Fruit fly (Drosophila melanogaster) whole organism, embryonic: ENCODE data around the gene CG33483.

Experiments
- ATbp ChIP-seq: fragments of 200-800 bp; sonication (Bioruptor generic); optimal IDR thresholded peaks from 2 replicates; lab custom pipeline; 2017; ENCODE audit warnings: missing biosample characterization, mild to moderate bottlenecking, missing genetic modification characterization, missing genetic modification reagents
- Atf-2 ChIP-seq: fragments of 200-800 bp; sonication (Bioruptor generic); optimal IDR thresholded peaks from 2 replicates; lab custom pipeline; 2016; ENCODE audit warnings: missing biosample characterization, missing genetic modification characterization
- Bgb ChIP-seq: fragments of 200-800 bp; sonication (Bioruptor generic); IDR thresholded peaks from 2 replicates; pipeline ENCODE4 v1.3.6; 2022; ENCODE audit warnings: missing biosample characterization, missing genetic modification characterization; ENCODE audit not compliant: partially characterized antibody
- CG10274 ChIP-seq: fragments of 200-800 bp; sonication (Bioruptor generic); optimal IDR thresholded peaks from 3 replicates; lab custom pipeline; 2017; ENCODE audit warnings: missing biosample characterization, mild to moderate bottlenecking, missing genetic modification characterization
- CG10462 ChIP-seq: fragments of 200-800 bp; sonication (Bioruptor generic); optimal IDR thresholded peaks from 2 replicates; lab custom pipeline; 2016; ENCODE audit warnings: missing biosample characterization, missing genetic modification characterization
- CG11560 ChIP-seq: fragments of 200-800 bp; sonication (Bioruptor generic); IDR thresholded peaks from 3 replicates; pipeline ENCODE4 v1.3.6; 2022; ENCODE audit warnings: missing biosample characterization, missing genetic modification characterization
- CG11695 ChIP-seq: fragments of 200-800 bp; sonication (Bioruptor generic); IDR thresholded peaks from 3 replicates; pipeline ENCODE4 v1.3.6; 2022; ENCODE audit warnings: missing biosample characterization, missing genetic modification characterization
- CG12299 ChIP-seq: fragments of 200-800 bp; sonication (Bioruptor generic); optimal IDR thresholded peaks from 2 replicates; lab custom pipeline; 2018; ENCODE audit warnings: missing biosample characterization, mild to moderate bottlenecking, missing genetic modification characterization
- CG14441 ChIP-seq: fragments of 200-800 bp; sonication (Bioruptor generic); IDR thresholded peaks from 2 replicates; pipeline ENCODE4 v1.3.6; 2022; ENCODE audit warnings: missing biosample characterization, missing genetic modification characterization
- CG15269 ChIP-seq: fragments of 200-800 bp; sonication (Bioruptor generic); optimal IDR thresholded peaks from 2 replicates; lab custom pipeline; 2018; ENCODE audit warnings: missing biosample characterization, mild to moderate bottlenecking, missing genetic modification characterization, moderate library complexity
- CG15479 ChIP-seq: fragments of 200-800 bp; sonication (Bioruptor generic); optimal IDR thresholded peaks from 3 replicates; lab custom pipeline; 2019; ENCODE audit warnings: missing biosample characterization, mild to moderate bottlenecking, missing genetic modification characterization, moderate library complexity
- CG16779 ChIP-seq: fragments of 200-800 bp; sonication (Bioruptor generic); IDR thresholded peaks from 2 replicates; pipeline ENCODE4 v1.3.6; 2022; ENCODE audit warnings: missing biosample characterization, missing genetic modification characterization
- CG17385 ChIP-seq: fragments of 200-800 bp; sonication (Bioruptor generic); optimal IDR thresholded peaks from 3 replicates; lab custom pipeline; 2018; ENCODE audit warnings: missing biosample characterization, mild to moderate bottlenecking, missing genetic modification characterization
- CG18262 ChIP-seq: fragments of 200-800 bp; optimal IDR thresholded peaks from 3 replicates; lab custom pipeline; 2019; ENCODE audit warnings: missing biosample characterization, mild to moderate bottlenecking, missing genetic modification characterization, moderate library complexity
- CG18764 ChIP-seq: fragments of 200-800 bp; sonication (Bioruptor generic); optimal IDR thresholded peaks from 3 replicates; lab custom pipeline; 2016; ENCODE audit warnings: missing biosample characterization, missing genetic modification characterization
- CG2712 ChIP-seq: fragments of 200-800 bp; optimal IDR thresholded peaks from 3 replicates; lab custom pipeline; 2019; ENCODE audit warnings: missing biosample characterization, mild to moderate bottlenecking, missing genetic modification characterization, moderate library complexity
- CG4282 ChIP-seq: fragments of 200-800 bp; sonication (Bioruptor generic); optimal IDR thresholded peaks from 2 replicates; lab custom pipeline; 2016; ENCODE audit warnings: missing biosample characterization, missing genetic modification characterization
- CG4328 ChIP-seq: fragments of 200-800 bp; sonication (Bioruptor generic); optimal IDR thresholded peaks from 3 replicates; lab custom pipeline; 2017; ENCODE audit warnings: missing biosample characterization, missing genetic modification reagents, missing genetic modification characterization
- CG5953 ChIP-seq: fragments of 200-800 bp; sonication (Bioruptor generic); IDR thresholded peaks from 2 replicates; pipeline ENCODE4 v1.3.6; 2022; ENCODE audit warnings: missing biosample characterization, missing genetic modification characterization
- CG7786 ChIP-seq: fragments of 200-800 bp; sonication (Bioruptor generic); optimal IDR thresholded peaks from 2 replicates; lab custom pipeline; 2016; ENCODE audit warnings: missing biosample characterization, missing genetic modification characterization
- CG8924 ChIP-seq: fragments of 200-800 bp; optimal IDR thresholded peaks from 3 replicates; lab custom pipeline; 2019; ENCODE audit warnings: missing biosample characterization, mild to moderate bottlenecking, missing genetic modification characterization, moderate library complexity
- CG9797 ChIP-seq: fragments of 200-800 bp; sonication (Bioruptor generic); optimal IDR thresholded peaks from 3 replicates; lab custom pipeline; 2018; ENCODE audit warnings: missing biosample characterization, mild to moderate bottlenecking, missing genetic modification characterization
- E2f1 ChIP-seq: fragments of 200-800 bp; sonication (Bioruptor generic); IDR thresholded peaks from 2 replicates; pipeline ENCODE4 v1.3.6; 2022; ENCODE audit warnings: missing biosample characterization, missing genetic modification characterization
- Ets97D ChIP-seq: fragments of 200-800 bp; sonication (Bioruptor generic); optimal IDR thresholded peaks from 3 replicates; lab custom pipeline; 2016; ENCODE audit warnings: missing biosample characterization, missing genetic modification characterization
- H2.0 ChIP-seq: fragments of 200-800 bp; sonication (Bioruptor generic); IDR thresholded peaks from 2 replicates; pipeline ENCODE4 v1.3.6; 2022; ENCODE audit warnings: missing biosample characterization, missing genetic modification characterization
- HmgZ ChIP-seq: fragments of 200-800 bp; sonication (Bioruptor generic); optimal IDR thresholded peaks from 2 replicates; lab custom pipeline; 2018; ENCODE audit warnings: missing biosample characterization, mild to moderate bottlenecking, missing genetic modification characterization
- Jarid2 ChIP-seq: fragments of 200-800 bp; sonication (Bioruptor generic); optimal IDR thresholded peaks from 3 replicates; lab custom pipeline; 2017; ENCODE audit warnings: mild to moderate bottlenecking, missing biosample characterization, missing genetic modification reagents, missing genetic modification characterization
- Ptx1 ChIP-seq: fragments of 200-800 bp; sonication (Bioruptor generic); IDR thresholded peaks from 2 replicates; pipeline ENCODE4 v1.3.6; 2022; ENCODE audit warnings: missing biosample characterization, missing genetic modification characterization
- ase ChIP-seq: fragments of 200-800 bp; sonication (Bioruptor generic); IDR thresholded peaks from 3 replicates; pipeline ENCODE4 v1.3.6; 2022; ENCODE audit warnings: missing biosample characterization, missing genetic modification characterization
- bab2 ChIP-seq: fragments of 200-800 bp; sonication (Bioruptor generic); optimal IDR thresholded peaks from 2 replicates; lab custom pipeline; 2016; ENCODE audit warnings: missing biosample characterization, missing genetic modification characterization
- bigmax ChIP-seq: fragments of 200-800 bp; sonication (Bioruptor generic); optimal IDR thresholded peaks from 2 replicates; lab custom pipeline; 2018; ENCODE audit warnings: missing biosample characterization, mild to moderate bottlenecking, missing genetic modification characterization
- caup ChIP-seq: fragments of 200-800 bp; sonication (Bioruptor generic); optimal IDR thresholded peaks from 3 replicates; lab custom pipeline; 2017; ENCODE audit warnings: missing biosample characterization, mild to moderate bottlenecking, missing genetic modification characterization, moderate library complexity; ENCODE audit not compliant: severe bottlenecking
- crol ChIP-seq: fragments of 200-800 bp; sonication (Bioruptor generic); IDR thresholded peaks from 2 replicates; pipeline ENCODE4 v1.3.6; 2022; ENCODE audit warnings: missing biosample characterization, missing genetic modification characterization
- gcm ChIP-seq: fragments of 200-800 bp; sonication (Bioruptor generic); optimal IDR thresholded peaks from 2 replicates; lab custom pipeline; 2019; ENCODE audit warnings: missing biosample characterization, mild to moderate bottlenecking, missing genetic modification characterization, moderate library complexity
- ham ChIP-seq: fragments of 200-800 bp; sonication (Bioruptor generic); IDR thresholded peaks from 2 replicates; pipeline ENCODE4 v1.3.6; 2022; ENCODE audit warnings: missing biosample characterization, missing genetic modification characterization
- her ChIP-seq: fragments of 200-800 bp; sonication (Bioruptor generic); optimal IDR thresholded peaks from 2 replicates; lab custom pipeline; 2016; ENCODE audit warnings: missing biosample characterization, missing genetic modification characterization
- hkb ChIP-seq, 2 experiments: fragments of 200-800 bp in 1 of 2; fragments of >200 bp in 1 of 2; sonication (Bioruptor generic) in 1 of 2; IDR thresholded peaks in 1 of 2; optimal IDR thresholded peaks in 1 of 2; 2 replicates each; pipeline versions ENCODE4 v1.3.6 to Lab custom; 2017 to 2022; ENCODE audit warnings: missing biosample characterization in 1 of 2, missing genetic modification characterization in 1 of 2
- insv ChIP-seq, 2 experiments: fragments of 200-800 bp; sonication (Bioruptor generic); optimal IDR thresholded peaks; 3 replicates each; lab custom pipeline; 2016 to 2018; ENCODE audit warnings: missing biosample characterization in 2 of 2, missing genetic modification characterization in 2 of 2
- ken ChIP-seq: fragments of 200-800 bp; sonication (Bioruptor generic); IDR thresholded peaks from 3 replicates; pipeline ENCODE4 v1.3.6; 2022; ENCODE audit warnings: missing biosample characterization, missing genetic modification characterization
- knrl ChIP-seq: fragments of 200-800 bp; sonication (Bioruptor generic); IDR thresholded peaks from 3 replicates; pipeline ENCODE4 v1.3.6; 2022; ENCODE audit warnings: missing biosample characterization, missing genetic modification characterization; ENCODE audit not compliant: partially characterized antibody
- pb ChIP-seq: fragments of 200-800 bp; sonication (Bioruptor generic); optimal IDR thresholded peaks from 3 replicates; lab custom pipeline; 2016; ENCODE audit warnings: missing biosample characterization, missing genetic modification characterization
- pita ChIP-seq: fragments of 200-800 bp; sonication (Bioruptor generic); optimal IDR thresholded peaks from 2 replicates; lab custom pipeline; 2017; ENCODE audit warnings: missing biosample characterization, mild to moderate bottlenecking, missing genetic modification characterization
- sim ChIP-seq: fragments of 200-800 bp; sonication (Bioruptor generic); IDR thresholded peaks from 2 replicates; pipeline ENCODE4 v1.3.6; 2022; ENCODE audit warnings: missing biosample characterization, missing genetic modification characterization
- slbo ChIP-seq: fragments of 200-800 bp; sonication (Bioruptor generic); IDR thresholded peaks from 2 replicates; pipeline ENCODE4 v1.3.6; 2022; ENCODE audit warnings: missing biosample characterization, missing genetic modification characterization
- sr ChIP-seq: fragments of 200-800 bp; sonication (Bioruptor generic); IDR thresholded peaks from 3 replicates; pipeline ENCODE4 v1.3.6; 2022; ENCODE audit warnings: missing biosample characterization, missing genetic modification characterization
- tap ChIP-seq: fragments of 200-800 bp; optimal IDR thresholded peaks from 3 replicates; lab custom pipeline; 2019; ENCODE audit warnings: missing biosample characterization, mild to moderate bottlenecking, missing genetic modification characterization, moderate library complexity
- tgo ChIP-seq: fragments of 200-800 bp; sonication (Bioruptor generic); IDR thresholded peaks from 3 replicates; pipeline ENCODE4 v1.3.6; 2022; ENCODE audit warnings: missing biosample characterization, missing genetic modification characterization
- usp ChIP-seq: fragments of >200 bp; optimal IDR thresholded peaks from 2 replicates; lab custom pipeline; 2017; ENCODE audit warnings: missing biosample characterization, missing genetic modification characterization
- zen ChIP-seq: fragments of 200-800 bp; sonication (Bioruptor generic); optimal IDR thresholded peaks from 3 replicates; lab custom pipeline; 2018; ENCODE audit warnings: missing biosample characterization, mild to moderate bottlenecking, missing genetic modification characterization, moderate library complexity
- zen2 ChIP-seq: fragments of 200-800 bp; sonication (Bioruptor generic); IDR thresholded peaks from 3 replicates; pipeline ENCODE4 v1.3.6; 2022; ENCODE audit warnings: missing biosample characterization, missing genetic modification characterization; ENCODE audit not compliant: partially characterized antibody
- zfh1 ChIP-seq: fragments of 200-800 bp; sonication (Bioruptor generic); IDR thresholded peaks from 3 replicates; pipeline ENCODE4 v1.3.6; 2022; ENCODE audit warnings: missing biosample characterization, missing genetic modification characterization

The CG33483 gene

DNA sequence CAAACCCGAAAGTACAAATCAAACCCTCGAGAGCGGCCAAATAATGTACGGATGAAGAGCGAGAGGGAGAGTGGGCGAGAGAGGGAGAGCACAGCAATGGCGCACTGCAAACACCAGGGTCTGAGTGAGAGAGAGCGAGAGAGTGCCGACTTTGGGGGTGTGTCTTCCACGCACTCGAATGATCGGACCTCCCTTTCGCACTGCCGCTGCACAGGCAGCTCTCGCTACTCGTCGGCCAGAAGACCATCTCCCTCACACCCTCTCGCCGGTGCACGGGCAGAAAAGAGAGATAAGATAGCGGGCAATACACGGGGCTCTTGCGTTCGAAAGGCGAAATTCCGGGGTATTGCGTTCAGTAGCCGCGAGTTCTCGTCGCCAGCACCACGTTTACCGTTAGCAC is 10.4 kb upstream of the CG33483 start, which contains the start of gene Ptx1 (continued):
- no peak for TF ChIP-seq CG18764
- TF ChIP-seq CG7786 (GFP tag; lab: Kevin White, UChicago): no peak
- no peak for TF ChIP-seq sim (GFP tag; lab: Robert Waterston, UW)
- peak; percentile 52 for TF ChIP-seq Ptx1
- TF ChIP-seq Bgb (GFP tag; lab: Robert Waterston, UW): peak; percentile 55
- TF ChIP-seq caup (GFP tag; lab: Kevin White, UChicago): no peak
- no peak for TF ChIP-seq hkb (optimal IDR thresholded peaks at IDR 0.05; lab: Kevin White, UChicago)
- TF ChIP-seq hkb (GFP tag; IDR thresholded peaks at IDR 0.05; lab: Robert Waterston, UW): no peak
- TF ChIP-seq gcm (GFP tag; lab: Kevin White, UChicago): peak; percentile 56
- no peak for TF ChIP-seq pita (GFP tag; lab: Kevin White, UChicago)
- no peak for TF ChIP-seq CG12299 (tag; lab: Kevin White, UChicago)
- no peak for TF ChIP-seq tgo (GFP tag; lab: Robert Waterston, UW)
- TF ChIP-seq CG18262 (tag; lab: Kevin White, UChicago): no peak
- TF ChIP-seq slbo (GFP tag; lab: Robert Waterston, UW): peak; percentile 4; the same call in 1 of the 2 replicates
- no peak for TF ChIP-seq CG10462
- TF ChIP-seq knrl (GFP tag; lab: Robert Waterston, UW): peak; percentile 55; the same call in 2 of the 3 replicates
- peak; percentile 60; the same call in 2 of the 3 replicates for TF ChIP-seq zfh1
- TF ChIP-seq her (GFP tag; lab: Kevin White, UChicago): no peak
- no peak for TF ChIP-seq tap (tag; lab: Kevin White, UChicago)
- peak; percentile 84 for TF ChIP-seq Jarid2 (GFP tag; lab: Kevin White, UChicago)
- TF ChIP-seq pb (GFP tag; lab: Kevin White, UChicago): no peak
- TF ChIP-seq CG15479: peak; percentile 52
- no peak for TF ChIP-seq CG9797 (GFP tag; lab: Kevin White, UChicago)
- no peak for TF ChIP-seq Atf-2 (GFP tag; lab: Kevin White, UChicago)
- TF ChIP-seq CG8924 (tag; lab: Kevin White, UChicago): no peak
- no peak for TF ChIP-seq CG4328 (GFP tag; lab: Kevin White, UChicago)
- TF ChIP-seq CG15269 (tag; lab: Kevin White, UChicago): no peak
- no peak for TF ChIP-seq CG4282 (GFP tag; lab: Kevin White, UChicago)
- no peak for TF ChIP-seq ATbp (GFP tag; lab: Kevin White, UChicago)
- no peak for TF ChIP-seq insv (GFP tag; optimal IDR thresholded peaks at IDR 0.05; lab: Kevin White, UChicago)
- no peak for TF ChIP-seq ham (GFP tag; lab: Robert Waterston, UW)
- TF ChIP-seq CG11560 (tag; lab: Robert Waterston, UW): no peak
- no peak for TF ChIP-seq ken (GFP tag; lab: Robert Waterston, UW)
- no peak for TF ChIP-seq usp (GFP tag; lab: Kevin White, UChicago)
- TF ChIP-seq CG2712 (tag; lab: Kevin White, UChicago): peak; percentile 30
- TF ChIP-seq crol (GFP tag; lab: Robert Waterston, UW): peak; percentile 93
- no peak for TF ChIP-seq bab2 (GFP tag; lab: Kevin White, UChicago)
- no peak for TF ChIP-seq ase (GFP tag; lab: Robert Waterston, UW)
- peak; percentile 63 for TF ChIP-seq HmgZ (tag; lab: Kevin White, UChicago)
- TF ChIP-seq CG14441: peak; percentile 35; the same call in 1 of the 2 replicates
- 0 out of 3 replicates have a peak, but pooled peaks have one; percentile 51 for TF ChIP-seq sr (GFP tag; lab: Robert Waterston, UW)
- TF ChIP-seq zen2: 0 out of 3 replicates have a peak, but pooled peaks have one; percentile 57
- TF ChIP-seq zen (tag; lab: Kevin White, UChicago): peak; percentile 24
- no peak for TF ChIP-seq H2.0 (GFP tag; lab: Robert Waterston, UW)
- TF ChIP-seq CG5953 (GFP tag; lab: Robert Waterston, UW): no peak
- 0 out of 3 replicates have a peak, but pooled peaks have one; percentile 36 for TF ChIP-seq CG11695 (GFP tag; lab: Robert Waterston, UW)
- TF ChIP-seq E2f1 (GFP tag; lab: Robert Waterston, UW): no peak
- no peak for TF ChIP-seq CG10274 (GFP tag; lab: Kevin White, UChicago)
- TF ChIP-seq CG17385 (GFP tag; lab: Kevin White, UChicago): no peak
- no peak for TF ChIP-seq bigmax (GFP tag; lab: Kevin White, UChicago)
- TF ChIP-seq CG16779 (GFP tag; lab: Robert Waterston, UW): no peak
- no peak for TF ChIP-seq Ets97D (GFP tag; lab: Kevin White, UChicago)
